Worm (Caenorhabditis elegans) whole organism, L4 larva: ENCODE data around the gene ech-6.

Experiments
- F10B5.3 ChIP-seq: sonication (generic microtip); optimal IDR thresholded peaks from 2 replicates; lab custom pipeline; 2016; ENCODE audit warnings: mild to moderate bottlenecking, missing genetic modification characterization, missing compliant biosample characterization
- R02D3.7 ChIP-seq: fragments of 150-350 bp; sonication (generic microtip); optimal IDR thresholded peaks from 3 replicates; lab custom pipeline; 2014; ENCODE audit warnings: missing biosample characterization, missing genetic modification characterization
- T20F7.1 ChIP-seq: fragments of 200-800 bp; sonication (Bioruptor generic); optimal IDR thresholded peaks from 2 replicates; lab custom pipeline; 2018; ENCODE audit warnings: mild to moderate bottlenecking, missing genetic modification characterization, missing compliant biosample characterization
- T26A8.4 ChIP-seq: fragments of 200-800 bp; sonication (Bioruptor generic); IDR thresholded peaks from 2 replicates; pipeline ENCODE4 v1.3.6; 2022; ENCODE audit warnings: missing genetic modification characterization, missing compliant biosample characterization
- Y48G9A.11 ChIP-seq: fragments of 200-800 bp; sonication (Bioruptor generic); IDR thresholded peaks from 2 replicates; pipeline ENCODE4 v1.3.6; 2022; ENCODE audit warnings: missing genetic modification reagents, missing genetic modification characterization, missing compliant biosample characterization
- Y5F2A.4 ChIP-seq: fragments of 200-800 bp; sonication (Bioruptor generic); optimal IDR thresholded peaks from 2 replicates; lab custom pipeline; 2018; ENCODE audit warnings: mild to moderate bottlenecking, missing genetic modification characterization, missing compliant biosample characterization
- Y75B8A.6 ChIP-seq: fragments of 200-800 bp; sonication (Bioruptor generic); IDR thresholded peaks from 2 replicates; pipeline ENCODE4 v1.3.6; 2022; ENCODE audit warnings: missing genetic modification reagents, missing genetic modification characterization, missing compliant biosample characterization
- aly-2 ChIP-seq: sonication (generic microtip); optimal IDR thresholded peaks from 2 replicates; lab custom pipeline; 2018; ENCODE audit warnings: missing biosample characterization, missing genetic modification characterization
- ceh-28 ChIP-seq: fragments of 150-350 bp; optimal IDR thresholded peaks from 2 replicates; lab custom pipeline; 2014; ENCODE audit warnings: missing biosample characterization, missing genetic modification reagents, missing genetic modification characterization
- cey-2 ChIP-seq: sonication (generic microtip); optimal IDR thresholded peaks from 3 replicates; lab custom pipeline; 2017; ENCODE audit warnings: missing genetic modification characterization, mild to moderate bottlenecking, missing compliant biosample characterization, antibody characterized with exemption, borderline replicate concordance; ENCODE audit not compliant: insufficient read depth
- ctbp-1 ChIP-seq: fragments of 200-800 bp; sonication (Bioruptor generic); IDR thresholded peaks from 2 replicates; pipeline ENCODE4 v1.3.6; 2022; ENCODE audit warnings: missing genetic modification reagents, missing genetic modification characterization, missing compliant biosample characterization
- daf-16 ChIP-seq, 3 experiments: sonication (generic microtip); optimal IDR thresholded peaks; 2 replicates each; lab custom pipeline; 2016 to 2017; ENCODE audit warnings: missing genetic modification characterization in 3 of 3, missing genetic modification reagents in 3 of 3, mild to moderate bottlenecking in 2 of 3, missing compliant biosample characterization in 2 of 3, missing biosample characterization in 1 of 3, moderate library complexity in 1 of 3
- daf-19 ChIP-seq: fragments of 200-800 bp; sonication (Bioruptor generic); conservative IDR thresholded peaks from 2 replicates; pipeline ENCODE4 v1.3.6; 2022; ENCODE audit warnings: missing genetic modification characterization, missing compliant biosample characterization
- daf-8 ChIP-seq: fragments of 200-800 bp; sonication (Bioruptor generic); IDR thresholded peaks from 2 replicates; pipeline ENCODE4 v1.3.6; 2022; ENCODE audit warnings: missing genetic modification characterization, missing compliant biosample characterization
- dmd-6 ChIP-seq: fragments of 200-800 bp; sonication (Bioruptor generic); IDR thresholded peaks from 2 replicates; pipeline ENCODE4 v1.3.6; 2022; ENCODE audit warnings: missing genetic modification reagents, missing genetic modification characterization, missing compliant biosample characterization
- dve-1 ChIP-seq: sonication (generic microtip); optimal IDR thresholded peaks from 2 replicates; lab custom pipeline; 2017; ENCODE audit warnings: antibody characterized with exemption, mild to moderate bottlenecking, missing genetic modification characterization, missing compliant biosample characterization; ENCODE audit not compliant: insufficient read depth
- egl-43 ChIP-seq: fragments of 200-800 bp; sonication (Bioruptor generic); IDR thresholded peaks from 2 replicates; pipeline ENCODE4 v1.3.6; 2022; ENCODE audit warnings: missing genetic modification reagents, missing genetic modification characterization, missing compliant biosample characterization
- fos-1 ChIP-seq: fragments of 150-350 bp; optimal IDR thresholded peaks from 2 replicates; lab custom pipeline; 2014; ENCODE audit warnings: missing biosample characterization, missing genetic modification characterization
- lim-7 ChIP-seq: fragments of 200-800 bp; sonication (Bioruptor generic); IDR thresholded peaks from 2 replicates; pipeline ENCODE4 v1.3.6; 2022; ENCODE audit warnings: missing genetic modification characterization, missing compliant biosample characterization
- lin-38 ChIP-seq: fragments of 200-800 bp; sonication (Bioruptor generic); IDR thresholded peaks from 2 replicates; pipeline ENCODE4 v1.3.6; 2022; ENCODE audit warnings: missing genetic modification reagents, missing genetic modification characterization, missing compliant biosample characterization
- lsy-2 ChIP-seq, 2 experiments: fragments of 150-350 bp in 1 of 2; sonication (generic microtip) in 1 of 2; optimal IDR thresholded peaks; 2 replicates each; lab custom pipeline; 2014 to 2017; ENCODE audit warnings: missing biosample characterization in 2 of 2, missing genetic modification characterization in 2 of 2
- mes-2 ChIP-seq: sonication (generic microtip); optimal IDR thresholded peaks from 2 replicates; lab custom pipeline; 2016; ENCODE audit warnings: missing genotype, mild to moderate bottlenecking, missing genetic modification characterization, missing compliant biosample characterization; ENCODE audit not compliant: poor library complexity, severe bottlenecking
- nhr-10 ChIP-seq: fragments of 150-350 bp; optimal IDR thresholded peaks from 2 replicates; lab custom pipeline; 2014; ENCODE audit warnings: missing biosample characterization, missing genetic modification characterization
- nhr-102 ChIP-seq: sonication (generic microtip); optimal IDR thresholded peaks from 2 replicates; lab custom pipeline; 2016; ENCODE audit warnings: mild to moderate bottlenecking, missing genetic modification characterization, moderate library complexity, missing compliant biosample characterization
- nhr-11 ChIP-seq: fragments of 150-350 bp; optimal IDR thresholded peaks from 2 replicates; lab custom pipeline; 2014; ENCODE audit warnings: missing biosample characterization, missing genetic modification characterization
- nhr-28 ChIP-seq: fragments of 150-350 bp; optimal IDR thresholded peaks from 2 replicates; lab custom pipeline; 2014; ENCODE audit warnings: missing biosample characterization, missing genetic modification characterization
- nhr-41 ChIP-seq: fragments of 200-800 bp; sonication (Bioruptor generic); IDR thresholded peaks from 2 replicates; pipeline ENCODE4 v1.3.6; 2022; ENCODE audit warnings: missing genetic modification reagents, missing genetic modification characterization, missing compliant biosample characterization
- pha-4 ChIP-seq, 2 experiments: fragments of 150-350 bp in 1 of 2; fragments of 200-800 bp in 1 of 2; sonication (Bioruptor generic) in 1 of 2; IDR thresholded peaks in 1 of 2; optimal IDR thresholded peaks in 1 of 2; 2 replicates each; pipeline versions ENCODE4 v1.3.6 to Lab custom; 2014 to 2022; ENCODE audit warnings: missing genetic modification characterization in 2 of 2, missing genetic modification reagents in 2 of 2, missing biosample characterization in 1 of 2, missing compliant biosample characterization in 1 of 2
- pqm-1 ChIP-seq: sonication (generic microtip); optimal IDR thresholded peaks from 2 replicates; lab custom pipeline; 2017; ENCODE audit warnings: missing biosample characterization, missing genetic modification characterization
- saeg-2 ChIP-seq: fragments of 200-800 bp; sonication (Bioruptor generic); IDR thresholded peaks from 2 replicates; pipeline ENCODE4 v1.3.6; 2022; ENCODE audit warnings: missing genetic modification reagents, missing genetic modification characterization, missing compliant biosample characterization
- snpc-1.2 ChIP-seq: fragments of 200-800 bp; sonication (Bioruptor generic); IDR thresholded peaks from 2 replicates; pipeline ENCODE4 v1.3.6; 2022; ENCODE audit warnings: missing genetic modification reagents, missing genetic modification characterization, missing compliant biosample characterization
- snpc-4 ChIP-seq: fragments of 150-350 bp; optimal IDR thresholded peaks from 2 replicates; lab custom pipeline; 2014; ENCODE audit warnings: missing biosample characterization, missing genetic modification characterization
- spr-3 ChIP-seq: fragments of 200-800 bp; sonication (Bioruptor generic); optimal IDR thresholded peaks from 2 replicates; lab custom pipeline; 2018; ENCODE audit warnings: mild to moderate bottlenecking, missing genetic modification characterization, missing compliant biosample characterization
- tra-1 ChIP-seq: fragments of 200-800 bp; sonication (Bioruptor generic); IDR thresholded peaks from 2 replicates; pipeline ENCODE4 v1.3.6; 2022; ENCODE audit warnings: missing genetic modification reagents, missing genetic modification characterization, missing compliant biosample characterization
- unc-62 ChIP-seq, 3 experiments: fragments of 150-350 bp in 1 of 3; sonication (generic microtip); optimal IDR thresholded peaks in 2 of 3; peaks in 1 of 3; 1 replicate in 1 of 3; 2 replicates in 2 of 3; lab custom pipeline; 2014 to 2017; ENCODE audit warnings: missing biosample characterization in 3 of 3, missing genetic modification characterization in 3 of 3, missing genetic modification reagents in 3 of 3, missing genotype in 1 of 3
- zip-11 ChIP-seq: fragments of 200-800 bp; sonication (Bioruptor generic); IDR thresholded peaks from 2 replicates; pipeline ENCODE4 v1.3.6; 2022; ENCODE audit warnings: missing genetic modification characterization, missing compliant biosample characterization
- ztf-7 ChIP-seq: fragments of 150-350 bp; optimal IDR thresholded peaks from 2 replicates; lab custom pipeline; 2014; ENCODE audit warnings: missing biosample characterization, missing genetic modification characterization

Gene ech-6

DNA sequence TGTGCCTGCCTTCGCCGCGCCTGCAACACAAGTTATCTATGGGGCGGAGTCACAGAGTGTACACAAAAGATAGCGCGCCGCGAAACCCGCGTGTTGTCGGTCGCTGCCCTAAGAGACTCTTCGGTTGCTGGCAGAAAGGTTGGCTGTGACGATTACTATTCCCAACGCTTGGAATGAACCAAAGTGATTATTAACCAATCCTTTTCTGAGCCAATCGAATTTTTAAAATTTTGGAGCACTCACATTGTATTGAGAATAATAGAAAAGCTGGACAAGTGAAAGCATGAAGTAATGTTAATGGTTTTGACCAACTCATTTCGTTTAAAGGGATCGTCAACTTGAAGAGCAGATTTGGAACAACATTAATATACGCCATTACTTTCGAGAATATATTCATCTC lies 35.4 kb downstream of the ech-6 start (continued):
- TF ChIP-seq unc-62 (GFP tag; optimal IDR thresholded peaks at IDR 0.05 in 1 of 2; lab: Kevin White, UChicago) (peak in 1 of 2 experiments; percentile 35), unc-62 (tag; optimal IDR thresholded peaks at IDR 0.05; lab: Kevin White, UChicago) (no peak), T26A8.4 (GFP tag; lab: Robert Waterston, UW) (no peak; the same call in 1 of the 2 replicates), Y5F2A.4 (GFP tag; lab: Kevin White, UChicago) (no peak), T20F7.1 (GFP tag; lab: Kevin White, UChicago) (no peak), zip-11 (GFP tag; lab: Robert Waterston, UW) (no peak), lsy-2 (tag; optimal IDR thresholded peaks at IDR 0.05; lab: Kevin White, UChicago) (peak in 1 of 2 experiments; percentile 73), nhr-10 (tag; lab: Kevin White, UChicago) (no peak), snpc-4 (peak; percentile 91), pha-4 (GFP tag; IDR thresholded peaks at IDR 0.05; lab: Robert Waterston, UW) (peak; percentile 48; the same call in 1 of the 2 replicates), pha-4 (tag; optimal IDR thresholded peaks at IDR 0.05; lab: Kevin White, UChicago) (no peak), nhr-11 (tag; lab: Kevin White, UChicago) (peak; percentile 15), dve-1 (tag; lab: Kevin White, UChicago) (peak; percentile 79), snpc-1.2 (GFP tag; lab: Robert Waterston, UW) (no peak; the same call in 1 of the 2 replicates), nhr-102 (tag; lab: Kevin White, UChicago) (peak; percentile 73), aly-2 (tag; lab: Kevin White, UChicago) (no peak), Y48G9A.11 (GFP tag; lab: Robert Waterston, UW) (no peak; the same call in 1 of the 2 replicates), lim-7 (GFP tag; lab: Robert Waterston, UW) (no peak), fos-1 (tag; lab: Kevin White, UChicago) (no peak), Y75B8A.6 (GFP tag; lab: Robert Waterston, UW) (no peak), daf-19 (GFP tag; lab: Robert Waterston, UW) (no peak), F10B5.3 (peak; percentile 64), R02D3.7 (tag; lab: Kevin White, UChicago) (no peak), egl-43 (no peak), cey-2 (tag; lab: Kevin White, UChicago) (no peak), mes-2 (tag; lab: Kevin White, UChicago) (peak; percentile 89), ctbp-1 (no peak)

DNA sequence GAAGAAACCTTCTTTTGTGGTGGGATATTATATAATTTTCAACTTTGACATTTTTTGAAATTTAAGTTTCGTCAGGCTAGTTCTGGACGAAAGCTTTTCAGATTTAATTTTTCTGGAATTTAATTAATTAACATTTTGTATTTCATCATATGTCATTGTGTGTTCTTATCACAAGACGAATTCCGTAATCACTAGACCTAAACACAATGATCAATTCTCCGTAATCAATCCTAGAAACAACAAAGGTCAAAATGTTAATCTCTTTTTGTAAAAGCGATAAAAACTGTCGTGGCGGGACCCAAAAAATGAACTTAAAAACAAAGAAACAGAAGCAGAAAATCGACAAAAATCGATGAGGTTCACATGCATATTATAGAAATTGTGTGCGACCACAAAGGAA lies 38.0 kb downstream of the ech-6 start:
- TF ChIP-seq daf-16 (GFP tag; optimal IDR thresholded peaks at IDR 0.05; lab: Kevin White, UChicago) (no peak), daf-16 (tag; optimal IDR thresholded peaks at IDR 0.05; lab: Kevin White, UChicago) (peak; percentile 53), nhr-28 (tag; lab: Kevin White, UChicago) (peak; percentile 49), nhr-41 (GFP tag; lab: Robert Waterston, UW) (no peak), ceh-28 (tag; lab: Kevin White, UChicago) (no peak), spr-3 (GFP tag; lab: Kevin White, UChicago) (no peak), daf-8 (GFP tag; lab: Robert Waterston, UW) (no peak), ztf-7 (peak; percentile 61), saeg-2 (no peak), ctbp-1 (no peak), dmd-6 (GFP tag; lab: Robert Waterston, UW) (peak; percentile 62), lsy-2 (tag; optimal IDR thresholded peaks at IDR 0.05; lab: Kevin White, UChicago) (peak in 1 of 2 experiments; percentile 16), pqm-1 (tag; lab: Kevin White, UChicago) (peak; percentile 13), dve-1 (tag; lab: Kevin White, UChicago) (peak; percentile 73), tra-1 (GFP tag; lab: Robert Waterston, UW) (no peak), lin-38 (no peak)
